Fruit fly (Drosophila melanogaster): ENCODE data around the gene CG14718.

The CG14718 gene

dm6 chr3R:11741730-11742203, 41.4 kb downstream of the CG14718 start, which contains the start of the genes Blm and CG14722:
Blm (minus strand) TSS chr3R:11741783.
CG14722 (plus strand) TSS chr3R:11741890.
- TF ChIP-seq CG8478 (optimal IDR thresholded peaks at IDR 0.05), result no peak

- no peak for TF ChIP-seq CTCF (optimal IDR thresholded peaks at IDR 0.05)
- TF ChIP-seq CG8478 (optimal IDR thresholded peaks at IDR 0.05), result no peak
Observed at dm6 chr3R:11749297-11750293, 49.2 kb downstream of the CG14718 start, which contains the start of gene CG6923. CG6923 (minus strand) TSS chr3R:11750029.

- TF ChIP-seq CG8478 (optimal IDR thresholded peaks at IDR 0.05), result no peak
- TF ChIP-seq CTCF (optimal IDR thresholded peaks at IDR 0.05), result no peak
Observed at dm6 chr3R:11750294-11750432, 49.7 kb downstream of the CG14718 start, which contains the start of gene CG43062. CG43062 (plus strand) TSS chr3R:11750333.

- TF ChIP-seq CTCF (optimal IDR thresholded peaks at IDR 0.05) (no peak), CG8478 (optimal IDR thresholded peaks at IDR 0.05) (no peak)
Observed at dm6 chr3R:11751756-11752155, 51.3 kb downstream of the CG14718 start.

All from S2 (cell line).